Worm (Caenorhabditis elegans) whole organism, late embryonic: ENCODE measurements around the gene clec-197.

Experiments used
- ama-1 ChIP-seq: fragments of 150-350 bp; optimal IDR thresholded peaks from 2 replicates; lab custom pipeline; 2014
- ceh-31 ChIP-seq: sonication (generic microtip); optimal IDR thresholded peaks from 2 replicates; lab custom pipeline; 2016; ENCODE audit warnings: missing genetic modification characterization, missing compliant biosample characterization
- ceh-34 ChIP-seq: sonication (generic microtip); optimal IDR thresholded peaks from 2 replicates; lab custom pipeline; 2016; ENCODE audit warnings: mild to moderate bottlenecking, missing genetic modification characterization, missing compliant biosample characterization
- ets-4 ChIP-seq: sonication (generic microtip); optimal IDR thresholded peaks from 2 replicates; lab custom pipeline; 2016; ENCODE audit warnings: missing genetic modification characterization, missing compliant biosample characterization
- hlh-8 ChIP-seq: sonication (generic microtip); optimal IDR thresholded peaks from 2 replicates; lab custom pipeline; 2016; ENCODE audit warnings: missing genotype, missing genetic modification characterization, missing compliant biosample characterization
- mec-3 ChIP-seq: sonication (generic microtip); optimal IDR thresholded peaks from 2 replicates; lab custom pipeline; 2016; ENCODE audit warnings: borderline replicate concordance, missing genetic modification characterization, missing compliant biosample characterization
- nhr-11 ChIP-seq: fragments of 150-350 bp; optimal IDR thresholded peaks from 2 replicates; lab custom pipeline; 2014; ENCODE audit warnings: missing biosample characterization, missing genetic modification characterization
- nhr-232 ChIP-seq: sonication (generic microtip); optimal IDR thresholded peaks from 2 replicates; lab custom pipeline; 2016; ENCODE audit warnings: missing genetic modification characterization, missing compliant biosample characterization
- odd-2 ChIP-seq: sonication (generic microtip); optimal IDR thresholded peaks from 2 replicates; lab custom pipeline; 2017; ENCODE audit warnings: antibody characterized with exemption, mild to moderate bottlenecking, missing genetic modification characterization, missing compliant biosample characterization
- pax-1 ChIP-seq: fragments of 150-350 bp; optimal IDR thresholded peaks from 2 replicates; lab custom pipeline; 2014; ENCODE audit warnings: missing biosample characterization, missing genetic modification characterization
- unc-55 ChIP-seq: sonication (generic microtip); optimal IDR thresholded peaks from 2 replicates; lab custom pipeline; 2017; ENCODE audit warnings: missing biosample characterization, missing genetic modification reagents, missing genetic modification characterization

- no peak for TF ChIP-seq nhr-232 (tag; lab: Kevin White, UChicago)
- no peak for TF ChIP-seq ama-1 (lab: Kevin White, UChicago)
- TF ChIP-seq mec-3, result no peak
- no peak for TF ChIP-seq ceh-34
- TF ChIP-seq odd-2, result no peak
- no peak for TF ChIP-seq nhr-11 (tag; lab: Kevin White, UChicago)
- no peak for TF ChIP-seq pax-1 (tag; lab: Kevin White, UChicago)
- TF ChIP-seq unc-55 (GFP tag; lab: Kevin White, UChicago), result no peak
- TF ChIP-seq hlh-8 (tag; lab: Kevin White, UChicago), result no peak
- TF ChIP-seq ceh-31, result no peak
- TF ChIP-seq ets-4 (tag; lab: Kevin White, UChicago), result no peak
Observed at ce11 chrIV:17301933-17302332, 44.6 kb downstream of the clec-197 start, which contains the start of gene ifta-2.
